Fruit fly (Drosophila melanogaster) whole organism, pupa: ENCODE data around the gene CG15563.

Experiments used
- CG8301 ChIP-seq: fragments of 200-800 bp; sonication (Bioruptor generic); optimal IDR thresholded peaks from 2 replicates; lab custom pipeline; 2018; ENCODE audit warnings: missing biosample characterization, mild to moderate bottlenecking, missing genetic modification characterization
- Snoo ChIP-seq: fragments of 200-800 bp; sonication (Bioruptor generic); optimal IDR thresholded peaks from 3 replicates; lab custom pipeline; 2017; ENCODE audit warnings: missing biosample characterization, mild to moderate bottlenecking, missing genetic modification characterization, inconsistent platforms

DNA sequence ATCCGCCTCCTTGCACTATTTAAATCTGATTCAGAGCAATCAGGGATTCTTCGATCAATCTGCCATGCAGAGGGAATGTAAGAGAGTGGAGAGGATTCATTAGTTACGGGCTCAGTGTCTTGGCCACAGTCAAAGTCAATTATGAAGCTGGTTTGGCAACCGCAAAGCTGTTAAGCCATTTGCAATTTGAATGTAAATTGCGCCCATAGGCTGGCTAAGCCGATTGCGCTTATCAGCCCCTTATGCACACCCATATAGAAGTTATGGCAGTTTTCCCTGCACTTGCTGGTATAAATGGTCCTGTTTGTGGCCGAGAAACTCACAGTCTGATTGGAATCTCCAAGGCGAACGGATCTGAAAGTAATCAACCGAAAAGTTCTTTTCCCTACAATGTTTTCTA, 30.2 kb upstream of the CG15563 start, which contains the start of gene CAH5:
- no peak for TF ChIP-seq CG8301
- TF ChIP-seq Snoo (tag; lab: Kevin White, UChicago): no peak
